Worm (Caenorhabditis elegans) whole organism, L4 larva: Measurements from ENCODE around the gene AH9.3.

Experiments used
- D1046.2 ChIP-seq: fragments of 200-800 bp; sonication (Bioruptor generic); IDR thresholded peaks from 2 replicates; pipeline ENCODE4 v1.3.6; 2022; ENCODE audit warnings: missing genetic modification characterization, missing compliant biosample characterization
- F26F4.8 ChIP-seq: fragments of 200-800 bp; sonication (Bioruptor generic); conservative IDR thresholded peaks from 2 replicates; pipeline ENCODE4 v1.3.6; 2022; ENCODE audit warnings: missing genetic modification characterization, missing compliant biosample characterization
- F44E2.7 ChIP-seq: fragments of 200-800 bp; sonication (Bioruptor generic); IDR thresholded peaks from 2 replicates; pipeline ENCODE4 v2.1.2; 2022; ENCODE audit warnings: missing genetic modification characterization, missing compliant biosample characterization
- Y105C5A.15 ChIP-seq: fragments of 200-800 bp; sonication (Bioruptor generic); IDR thresholded peaks from 2 replicates; pipeline ENCODE4 v1.3.6; 2022; ENCODE audit warnings: missing genetic modification characterization, missing compliant biosample characterization
- Y48G9A.11 ChIP-seq: fragments of 200-800 bp; sonication (Bioruptor generic); IDR thresholded peaks from 2 replicates; pipeline ENCODE4 v1.3.6; 2022; ENCODE audit warnings: missing genetic modification reagents, missing genetic modification characterization, missing compliant biosample characterization
- Y5F2A.4 ChIP-seq: fragments of 200-800 bp; sonication (Bioruptor generic); optimal IDR thresholded peaks from 2 replicates; lab custom pipeline; 2018; ENCODE audit warnings: mild to moderate bottlenecking, missing genetic modification characterization, missing compliant biosample characterization
- ZK337.2 ChIP-seq: fragments of 200-800 bp; sonication (Bioruptor generic); IDR thresholded peaks from 2 replicates; pipeline ENCODE4 v1.3.6; 2022; ENCODE audit warnings: missing genetic modification reagents, missing genetic modification characterization, missing compliant biosample characterization
- ZK546.5 ChIP-seq, 2 experiments: sonication (generic microtip); optimal IDR thresholded peaks; 2 replicates each; lab custom pipeline; 2017; ENCODE audit warnings: missing biosample characterization in 2 of 2, missing genetic modification characterization in 2 of 2
- aha-1 ChIP-seq: fragments of 150-350 bp; peaks from one replicate; lab custom pipeline; 2014; ENCODE audit warnings: missing biosample characterization, missing genetic modification characterization
- ama-1 ChIP-seq: fragments of 150-350 bp; optimal IDR thresholded peaks from 2 replicates; lab custom pipeline; 2014; ENCODE audit warnings: inconsistent platforms, mixed read lengths
- ceh-62 ChIP-seq: sonication (generic microtip); optimal IDR thresholded peaks from 2 replicates; lab custom pipeline; 2017; ENCODE audit warnings: missing biosample characterization, missing genetic modification characterization
- ctbp-1 ChIP-seq: fragments of 200-800 bp; sonication (Bioruptor generic); IDR thresholded peaks from 2 replicates; pipeline ENCODE4 v1.3.6; 2022; ENCODE audit warnings: missing genetic modification reagents, missing genetic modification characterization, missing compliant biosample characterization
- daf-8 ChIP-seq: fragments of 200-800 bp; sonication (Bioruptor generic); IDR thresholded peaks from 2 replicates; pipeline ENCODE4 v1.3.6; 2022; ENCODE audit warnings: missing genetic modification characterization, missing compliant biosample characterization
- dmd-6 ChIP-seq: fragments of 200-800 bp; sonication (Bioruptor generic); IDR thresholded peaks from 2 replicates; pipeline ENCODE4 v1.3.6; 2022; ENCODE audit warnings: missing genetic modification reagents, missing genetic modification characterization, missing compliant biosample characterization
- dmd-8 ChIP-seq: fragments of 200-800 bp; sonication (Bioruptor generic); IDR thresholded peaks from 2 replicates; pipeline ENCODE4 v1.3.6; 2022; ENCODE audit warnings: missing genetic modification characterization, missing compliant biosample characterization
- dmd-9 ChIP-seq: fragments of 200-800 bp; sonication (Bioruptor generic); IDR thresholded peaks from 2 replicates; pipeline ENCODE4 v1.3.6; 2022; ENCODE audit warnings: missing genetic modification reagents, missing genetic modification characterization, missing compliant biosample characterization
- dpl-1 ChIP-seq: fragments of 150-350 bp; optimal IDR thresholded peaks from 2 replicates; lab custom pipeline; 2014; ENCODE audit warnings: missing biosample characterization, missing genetic modification reagents, missing genetic modification characterization
- duxl-1 ChIP-seq: sonication (generic microtip); optimal IDR thresholded peaks from 2 replicates; lab custom pipeline; 2016; ENCODE audit warnings: mild to moderate bottlenecking, missing genetic modification characterization, moderate library complexity, missing compliant biosample characterization; ENCODE audit not compliant: poor library complexity
- dve-1 ChIP-seq: sonication (generic microtip); optimal IDR thresholded peaks from 2 replicates; lab custom pipeline; 2017; ENCODE audit warnings: antibody characterized with exemption, mild to moderate bottlenecking, missing genetic modification characterization, missing compliant biosample characterization; ENCODE audit not compliant: insufficient read depth
- egl-27 ChIP-seq: sonication (generic microtip); optimal IDR thresholded peaks from 3 replicates; lab custom pipeline; 2017; ENCODE audit warnings: missing biosample characterization, missing genetic modification reagents, missing genetic modification characterization
- egl-43 ChIP-seq: fragments of 200-800 bp; sonication (Bioruptor generic); IDR thresholded peaks from 2 replicates; pipeline ENCODE4 v1.3.6; 2022; ENCODE audit warnings: missing genetic modification reagents, missing genetic modification characterization, missing compliant biosample characterization
- fos-1 ChIP-seq: fragments of 150-350 bp; optimal IDR thresholded peaks from 2 replicates; lab custom pipeline; 2014; ENCODE audit warnings: missing biosample characterization, missing genetic modification characterization
- gei-8 ChIP-seq: fragments of 200-800 bp; sonication (Bioruptor generic); optimal IDR thresholded peaks from 2 replicates; lab custom pipeline; 2018; ENCODE audit warnings: mild to moderate bottlenecking, missing genetic modification characterization, missing compliant biosample characterization
- hif-1 ChIP-seq, 2 experiments: sonication (generic microtip); optimal IDR thresholded peaks; 2 replicates each; lab custom pipeline; 2016 to 2017; ENCODE audit warnings: missing compliant biosample characterization in 2 of 2, missing genetic modification characterization in 2 of 2, missing genetic modification reagents in 2 of 2, missing genotype in 2 of 2, mild to moderate bottlenecking in 1 of 2
- hlh-11 ChIP-seq: fragments of 200-800 bp; sonication (Bioruptor generic); optimal IDR thresholded peaks from 2 replicates; lab custom pipeline; 2018; ENCODE audit warnings: mild to moderate bottlenecking, missing genetic modification characterization, missing compliant biosample characterization
- lim-7 ChIP-seq: fragments of 200-800 bp; sonication (Bioruptor generic); IDR thresholded peaks from 2 replicates; pipeline ENCODE4 v1.3.6; 2022; ENCODE audit warnings: missing genetic modification characterization, missing compliant biosample characterization
- lin-13 ChIP-seq: fragments of 150-350 bp; optimal IDR thresholded peaks from 2 replicates; lab custom pipeline; 2014; ENCODE audit warnings: missing biosample characterization, missing genetic modification reagents, missing genetic modification characterization
- lin-39 ChIP-seq: fragments of 150-350 bp; optimal IDR thresholded peaks from 2 replicates; lab custom pipeline; 2014; ENCODE audit warnings: missing biosample characterization, missing genetic modification reagents, missing genetic modification characterization
- lsy-2 ChIP-seq, 2 experiments: fragments of 150-350 bp in 1 of 2; sonication (generic microtip) in 1 of 2; optimal IDR thresholded peaks; 2 replicates each; lab custom pipeline; 2014 to 2017; ENCODE audit warnings: missing biosample characterization in 2 of 2, missing genetic modification characterization in 2 of 2
- mdl-1 ChIP-seq, 2 experiments: fragments of 150-350 bp in 1 of 2; sonication (generic microtip) in 1 of 2; optimal IDR thresholded peaks; 2 replicates each; lab custom pipeline; 2014 to 2017; ENCODE audit warnings: missing biosample characterization in 2 of 2, missing genetic modification characterization in 2 of 2
- mdt-29 ChIP-seq: fragments of 200-800 bp; sonication (Bioruptor generic); IDR thresholded peaks from 2 replicates; pipeline ENCODE4 v1.3.6; 2022; ENCODE audit warnings: missing genetic modification reagents, missing genetic modification characterization, missing compliant biosample characterization
- mep-1 ChIP-seq: fragments of 150-350 bp; sonication (generic microtip); optimal IDR thresholded peaks from 3 replicates; lab custom pipeline; 2014; ENCODE audit warnings: missing biosample characterization, missing genetic modification characterization
- mes-2 ChIP-seq: sonication (generic microtip); optimal IDR thresholded peaks from 2 replicates; lab custom pipeline; 2016; ENCODE audit warnings: missing genotype, mild to moderate bottlenecking, missing genetic modification characterization, missing compliant biosample characterization; ENCODE audit not compliant: poor library complexity, severe bottlenecking
- mxl-3 ChIP-seq: fragments of 200-800 bp; sonication (Bioruptor generic); optimal IDR thresholded peaks from 2 replicates; lab custom pipeline; 2018; ENCODE audit warnings: mild to moderate bottlenecking, missing genetic modification characterization, missing compliant biosample characterization
- nhr-11 ChIP-seq: fragments of 150-350 bp; optimal IDR thresholded peaks from 2 replicates; lab custom pipeline; 2014; ENCODE audit warnings: missing biosample characterization, missing genetic modification characterization
- nhr-237 ChIP-seq: sonication (generic microtip); optimal IDR thresholded peaks from 2 replicates; lab custom pipeline; 2017; ENCODE audit warnings: missing biosample characterization, missing genetic modification characterization
- nhr-25 ChIP-seq: sonication (generic microtip); optimal IDR thresholded peaks from 2 replicates; lab custom pipeline; 2017; ENCODE audit warnings: missing genetic modification characterization, mild to moderate bottlenecking, missing compliant biosample characterization, antibody characterized with exemption, moderate library complexity, borderline replicate concordance; ENCODE audit not compliant: insufficient read depth
- nhr-28 ChIP-seq: fragments of 150-350 bp; optimal IDR thresholded peaks from 2 replicates; lab custom pipeline; 2014; ENCODE audit warnings: missing biosample characterization, missing genetic modification characterization
- nhr-41 ChIP-seq: fragments of 200-800 bp; sonication (Bioruptor generic); IDR thresholded peaks from 2 replicates; pipeline ENCODE4 v1.3.6; 2022; ENCODE audit warnings: missing genetic modification reagents, missing genetic modification characterization, missing compliant biosample characterization
- nhr-42 ChIP-seq: fragments of 200-800 bp; sonication (Bioruptor generic); IDR thresholded peaks from 2 replicates; pipeline ENCODE4 v1.3.6; 2022; ENCODE audit warnings: missing genetic modification characterization, missing compliant biosample characterization
- nhr-48 ChIP-seq: sonication (generic microtip); optimal IDR thresholded peaks from 2 replicates; lab custom pipeline; 2016; ENCODE audit warnings: mild to moderate bottlenecking, missing genetic modification characterization, missing compliant biosample characterization
- nhr-6 ChIP-seq: fragments of 150-350 bp; optimal IDR thresholded peaks from 2 replicates; lab custom pipeline; 2014; ENCODE audit warnings: missing biosample characterization, missing genetic modification characterization
- nhr-77 ChIP-seq: fragments of 150-350 bp; optimal IDR thresholded peaks from 2 replicates; lab custom pipeline; 2014; ENCODE audit warnings: missing biosample characterization, missing genetic modification characterization
- pha-4 ChIP-seq, 2 experiments: fragments of 150-350 bp in 1 of 2; fragments of 200-800 bp in 1 of 2; sonication (Bioruptor generic) in 1 of 2; IDR thresholded peaks in 1 of 2; optimal IDR thresholded peaks in 1 of 2; 2 replicates each; pipeline versions ENCODE4 v1.3.6 to Lab custom; 2014 to 2022; ENCODE audit warnings: missing genetic modification characterization in 2 of 2, missing genetic modification reagents in 2 of 2, missing biosample characterization in 1 of 2, missing compliant biosample characterization in 1 of 2
- php-3 ChIP-seq: fragments of 200-800 bp; sonication (Bioruptor generic); IDR thresholded peaks from 2 replicates; pipeline ENCODE4 v1.3.6; 2022; ENCODE audit warnings: missing genetic modification reagents, missing genetic modification characterization, missing compliant biosample characterization
- saeg-2 ChIP-seq: fragments of 200-800 bp; sonication (Bioruptor generic); IDR thresholded peaks from 2 replicates; pipeline ENCODE4 v1.3.6; 2022; ENCODE audit warnings: missing genetic modification reagents, missing genetic modification characterization, missing compliant biosample characterization
- spr-3 ChIP-seq: fragments of 200-800 bp; sonication (Bioruptor generic); optimal IDR thresholded peaks from 2 replicates; lab custom pipeline; 2018; ENCODE audit warnings: mild to moderate bottlenecking, missing genetic modification characterization, missing compliant biosample characterization
- zfp-3 ChIP-seq: fragments of 200-800 bp; sonication (Bioruptor generic); conservative IDR thresholded peaks from 2 replicates; pipeline ENCODE4 v1.3.6; 2022; ENCODE audit warnings: missing genetic modification reagents, missing genetic modification characterization, missing compliant biosample characterization
- zip-11 ChIP-seq: fragments of 200-800 bp; sonication (Bioruptor generic); IDR thresholded peaks from 2 replicates; pipeline ENCODE4 v1.3.6; 2022; ENCODE audit warnings: missing genetic modification characterization, missing compliant biosample characterization

The AH9.3 gene

ce11 chrX:2242568-2243185 lies 18.2 kb downstream of the AH9.3 start, which contains the start of gene rpl-11.2 (continued):
- TF ChIP-seq Y105C5A.15 (GFP tag; lab: Robert Waterston, UW) (no peak), zfp-3 (GFP tag; lab: Robert Waterston, UW) (peak; percentile 71; the same call in 1 of the 2 replicates), mep-1 (tag; lab: Kevin White, UChicago) (peak; percentile 99), F44E2.7 (GFP tag; lab: Robert Waterston, UW) (no peak), spr-3 (GFP tag; lab: Kevin White, UChicago) (peak; percentile 58), nhr-237 (tag; lab: Kevin White, UChicago) (peak; percentile 18), hlh-11 (tag; lab: Kevin White, UChicago) (peak; percentile 96), nhr-48 (tag; lab: Kevin White, UChicago) (peak; percentile 88), duxl-1 (tag; lab: Kevin White, UChicago) (peak; percentile 94), ama-1 (peak; percentile 73), mes-2 (tag; lab: Kevin White, UChicago) (peak; percentile 93), nhr-25 (tag; lab: Kevin White, UChicago) (peak; percentile 96), ZK546.5 (tag; optimal IDR thresholded peaks at IDR 0.05; lab: Kevin White, UChicago) (peak; percentile 93 to 98), lsy-2 (tag; optimal IDR thresholded peaks at IDR 0.05; lab: Kevin White, UChicago) (peak; percentile 99 to 100), mdl-1 (tag; optimal IDR thresholded peaks at IDR 0.05; lab: Kevin White, UChicago) (peak in 1 of 2 experiments; percentile 80), aha-1 (peak; percentile 100), egl-43 (no peak; the same call in none of the 2 replicates), egl-27 (tag; lab: Kevin White, UChicago) (no peak), daf-8 (GFP tag; lab: Robert Waterston, UW) (no peak), dve-1 (peak; percentile 99), hif-1 (tag; optimal IDR thresholded peaks at IDR 0.05; lab: Kevin White, UChicago) (peak in 1 of 2 experiments; percentile 88), lin-39 (tag; lab: Kevin White, UChicago) (peak; percentile 69), fos-1 (tag; lab: Kevin White, UChicago) (no peak), dmd-9 (peak; percentile 65), dpl-1 (GFP tag; lab: Kevin White, UChicago) (peak; percentile 88), saeg-2 (peak; percentile 85), dmd-6 (GFP tag; lab: Robert Waterston, UW) (peak; percentile 96), F26F4.8 (no peak), Y48G9A.11 (no peak), mdt-29 (GFP tag; lab: Robert Waterston, UW) (peak; percentile 48; the same call in 1 of the 2 replicates), nhr-6 (tag; lab: Kevin White, UChicago) (peak; percentile 98), ZK337.2 (GFP tag; lab: Robert Waterston, UW) (no peak), zip-11 (no peak), Y5F2A.4 (GFP tag; lab: Kevin White, UChicago) (no peak), D1046.2 (GFP tag; lab: Robert Waterston, UW) (peak; percentile 100), nhr-41 (GFP tag; lab: Robert Waterston, UW) (no peak), nhr-42 (GFP tag; lab: Robert Waterston, UW) (peak; percentile 92), php-3 (GFP tag; lab: Robert Waterston, UW) (peak; percentile 73), gei-8 (GFP tag; lab: Kevin White, UChicago) (peak; percentile 18), nhr-77 (tag; lab: Kevin White, UChicago) (peak; percentile 97), pha-4 (GFP tag; IDR thresholded peaks at IDR 0.05; lab: Robert Waterston, UW) (peak; percentile 86), pha-4 (tag; optimal IDR thresholded peaks at IDR 0.05; lab: Kevin White, UChicago) (peak; percentile 96), nhr-28 (peak; percentile 89), mxl-3 (peak; percentile 84), lin-13 (peak; percentile 95), dmd-8 (GFP tag; lab: Robert Waterston, UW) (peak; percentile 49; the same call in 1 of the 2 replicates), nhr-11 (peak; percentile 99), ctbp-1 (GFP tag; lab: Robert Waterston, UW) (peak; percentile 91), lim-7 (GFP tag; lab: Robert Waterston, UW) (no peak), ceh-62 (tag; lab: Kevin White, UChicago) (no peak)
